Worm (Caenorhabditis elegans): ENCODE measurements around the gene tbc-16.

Gene tbc-16

DNA sequence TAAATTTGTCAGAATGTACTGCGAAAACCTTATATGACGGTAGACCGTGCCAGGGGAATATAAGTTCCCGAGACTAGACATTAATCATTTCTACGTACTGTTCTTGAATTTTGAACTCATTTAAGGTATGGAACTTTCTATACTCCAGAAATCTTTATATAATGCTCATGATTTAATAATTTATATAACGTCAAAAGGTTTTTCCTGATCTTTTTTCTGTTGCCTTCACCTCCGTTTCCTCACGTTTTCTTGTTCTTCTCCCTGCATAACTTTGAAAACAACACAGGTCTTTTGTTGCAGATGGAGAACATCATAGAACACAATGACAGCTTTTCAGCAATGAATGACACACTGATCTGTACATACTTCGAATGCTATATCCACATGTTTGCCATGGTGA, 33.7 kb downstream of the tbc-16 start, which contains the start of gene egl-6:
TSS of gene egl-6 (plus strand) at position 301 of the 400 bp plus-strand sequence.
- TF ChIP-seq hmg-4 (GFP tag; optimal IDR thresholded peaks at IDR 0.05) (no peak), pes-1 (GFP tag; IDR thresholded peaks at IDR 0.05) (no peak)

DNA sequence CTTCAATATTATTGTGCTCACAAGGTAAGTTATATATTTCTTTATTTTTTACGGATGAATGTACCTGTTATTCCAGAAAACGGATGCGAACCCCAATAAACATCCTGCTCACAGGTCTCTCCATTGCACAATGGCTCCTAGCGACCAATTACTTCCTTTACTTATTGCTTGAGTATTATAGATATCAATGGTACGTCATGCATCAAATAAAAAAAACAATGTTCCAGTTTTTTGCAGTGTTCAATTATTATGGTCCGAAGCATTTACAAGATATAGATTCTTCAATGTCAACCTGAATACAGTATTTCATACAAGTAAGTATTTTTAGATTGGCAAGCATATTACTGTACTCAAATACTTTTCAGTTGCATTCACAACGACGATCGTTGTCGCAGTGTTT, 35.8 kb downstream of the tbc-16 start:
- TF ChIP-seq tbx-37 (GFP tag; conservative IDR thresholded peaks at IDR 0.05) (no peak), ceh-13 (GFP tag; optimal IDR thresholded peaks at IDR 0.05) (no peak), F13C5.2 (tag; optimal IDR thresholded peaks at IDR 0.05) (no peak), scrt-1 (GFP tag; IDR thresholded peaks at IDR 0.05) (no peak), aly-1 (tag; optimal IDR thresholded peaks at IDR 0.05) (no peak), tbx-11 (GFP tag; IDR thresholded peaks at IDR 0.05) (no peak), ceh-36 (tag; optimal IDR thresholded peaks at IDR 0.05) (no peak), flt-1 (GFP tag; IDR thresholded peaks at IDR 0.05) (no peak), hnd-1 (tag; optimal IDR thresholded peaks at IDR 0.05) (no peak), hmg-4 (GFP tag; optimal IDR thresholded peaks at IDR 0.05) (no peak), B0310.2 (tag; optimal IDR thresholded peaks at IDR 0.05) (no peak), ama-1 (optimal IDR thresholded peaks at IDR 0.05) (no peak), pes-1 (GFP tag; IDR thresholded peaks at IDR 0.05) (no peak), tra-4 (tag; optimal IDR thresholded peaks at IDR 0.05) (no peak), ets-7 (tag; optimal IDR thresholded peaks at IDR 0.05) (no peak)

DNA sequence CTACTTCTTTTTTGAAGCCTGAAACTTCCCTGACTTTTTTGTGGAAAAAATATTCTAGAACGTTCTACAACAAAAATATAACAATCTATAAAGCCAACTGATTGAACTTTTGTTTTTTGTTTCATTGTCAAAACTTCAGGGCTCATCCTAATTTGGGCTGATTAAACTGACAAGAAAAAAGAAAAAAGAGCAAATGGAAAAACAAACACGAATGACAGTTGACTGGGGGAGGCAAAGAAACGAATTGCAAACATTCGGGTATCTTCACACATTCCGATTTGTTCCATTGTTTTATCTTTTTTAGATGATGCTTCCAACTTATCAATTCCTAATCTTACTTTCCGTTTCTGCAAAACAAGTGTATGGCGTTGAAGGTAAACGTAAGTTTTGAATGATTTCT, 38.3 kb downstream of the tbc-16 start, which contains the start of gene C46F4.3:
TSS of gene C46F4.3 (plus strand) at position 301 of the 400 bp plus-strand sequence.
- TF ChIP-seq tbx-37 (GFP tag; conservative IDR thresholded peaks at IDR 0.05) (no peak), aly-1 (tag; optimal IDR thresholded peaks at IDR 0.05) (no peak), sea-1 (GFP tag; conservative IDR thresholded peaks at IDR 0.05) (no peak), hmg-4 (GFP tag; optimal IDR thresholded peaks at IDR 0.05) (no peak), ets-7 (tag; optimal IDR thresholded peaks at IDR 0.05) (no peak), tra-4 (tag; optimal IDR thresholded peaks at IDR 0.05) (no peak), ama-1 (optimal IDR thresholded peaks at IDR 0.05) (no peak), ceh-36 (tag; optimal IDR thresholded peaks at IDR 0.05) (no peak), scrt-1 (GFP tag; IDR thresholded peaks at IDR 0.05) (no peak), hnd-1 (tag; optimal IDR thresholded peaks at IDR 0.05) (no peak), B0310.2 (tag; optimal IDR thresholded peaks at IDR 0.05) (no peak), F13C5.2 (tag; optimal IDR thresholded peaks at IDR 0.05) (no peak), pes-1 (GFP tag; IDR thresholded peaks at IDR 0.05) (no peak), flt-1 (GFP tag; IDR thresholded peaks at IDR 0.05) (no peak)

DNA sequence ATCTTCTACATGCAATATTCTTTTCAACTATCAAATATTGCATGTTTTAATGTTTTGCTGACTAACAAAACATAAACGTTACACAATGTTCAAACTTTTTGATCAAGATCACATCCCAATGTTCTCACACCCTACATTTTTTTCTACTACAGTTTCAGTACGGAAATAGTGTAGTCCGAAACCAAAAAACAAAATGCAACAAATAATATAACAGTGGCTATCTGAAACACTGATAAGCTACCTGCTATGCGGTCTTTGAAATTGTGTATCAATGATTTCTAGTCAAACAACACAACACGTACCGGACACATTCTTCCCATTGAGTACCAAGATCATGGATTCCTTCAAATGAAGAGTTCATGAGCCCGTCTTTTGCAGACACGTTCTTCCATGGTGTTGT, 44.2 kb downstream of the tbc-16 start:
- TF ChIP-seq scrt-1 (GFP tag; IDR thresholded peaks at IDR 0.05) (no peak), hnd-1 (tag; optimal IDR thresholded peaks at IDR 0.05) (no peak)

DNA sequence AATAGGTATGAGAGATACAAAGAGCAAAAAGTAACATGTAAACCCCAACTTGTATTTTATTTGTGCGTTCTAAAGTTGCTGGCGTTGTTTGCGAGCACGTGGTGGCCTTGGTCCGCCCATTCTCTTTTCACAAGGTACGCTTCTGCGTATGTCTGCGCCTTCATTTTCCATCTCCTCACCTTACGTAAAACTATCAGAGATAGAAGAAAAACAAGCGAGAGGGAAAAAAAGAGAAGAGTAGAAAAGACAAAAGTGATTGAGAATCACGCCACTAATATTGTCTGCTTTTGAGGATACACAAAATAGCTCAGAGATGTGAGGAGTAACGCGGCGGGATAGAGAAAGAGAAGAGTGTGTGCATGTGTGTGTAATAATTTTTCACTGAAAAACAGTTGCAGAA, 45.0 kb downstream of the tbc-16 start:
- TF ChIP-seq scrt-1 (GFP tag; IDR thresholded peaks at IDR 0.05) (no peak), tbx-11 (GFP tag; IDR thresholded peaks at IDR 0.05) (no peak), hmbx-1 (tag; optimal IDR thresholded peaks at IDR 0.05) (no peak), tra-4 (tag; optimal IDR thresholded peaks at IDR 0.05) (no peak), tbx-37 (GFP tag; conservative IDR thresholded peaks at IDR 0.05) (no peak)

DNA sequence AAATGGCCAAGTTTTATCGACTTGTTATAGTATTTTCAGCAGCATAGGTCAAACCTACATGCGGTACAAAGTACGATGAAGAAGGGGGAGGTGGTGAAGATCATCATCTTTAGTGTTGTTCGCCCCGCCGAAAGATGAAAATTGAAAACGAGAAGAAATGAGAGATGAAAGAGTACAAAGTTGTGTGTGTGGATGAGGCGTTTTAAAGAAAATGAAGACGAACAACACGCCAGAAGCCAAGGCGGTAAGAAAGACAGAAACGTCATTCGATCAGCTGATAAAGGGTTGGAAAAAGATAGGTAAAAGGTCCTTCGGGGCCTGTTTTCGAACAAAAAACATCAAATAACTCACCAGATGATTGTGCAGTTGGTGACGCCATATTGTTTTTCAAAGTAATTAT, 46.8 kb downstream of the tbc-16 start:
- TF ChIP-seq pes-1 (GFP tag; IDR thresholded peaks at IDR 0.05), result no peak
- no peak for TF ChIP-seq aly-1 (tag; optimal IDR thresholded peaks at IDR 0.05)
- no peak for TF ChIP-seq tbx-37 (GFP tag; conservative IDR thresholded peaks at IDR 0.05)
- TF ChIP-seq scrt-1 (GFP tag; IDR thresholded peaks at IDR 0.05), result no peak
- TF ChIP-seq B0310.2 (tag; optimal IDR thresholded peaks at IDR 0.05), result no peak
- no peak for TF ChIP-seq tra-4 (tag; optimal IDR thresholded peaks at IDR 0.05)
- TF ChIP-seq F13C5.2 (tag; optimal IDR thresholded peaks at IDR 0.05), result no peak
- no peak for TF ChIP-seq ama-1 (optimal IDR thresholded peaks at IDR 0.05)
- no peak for TF ChIP-seq ets-7 (tag; optimal IDR thresholded peaks at IDR 0.05)
- no peak for TF ChIP-seq tbx-11 (GFP tag; IDR thresholded peaks at IDR 0.05)
- TF ChIP-seq hmbx-1 (tag; optimal IDR thresholded peaks at IDR 0.05), result no peak

DNA sequence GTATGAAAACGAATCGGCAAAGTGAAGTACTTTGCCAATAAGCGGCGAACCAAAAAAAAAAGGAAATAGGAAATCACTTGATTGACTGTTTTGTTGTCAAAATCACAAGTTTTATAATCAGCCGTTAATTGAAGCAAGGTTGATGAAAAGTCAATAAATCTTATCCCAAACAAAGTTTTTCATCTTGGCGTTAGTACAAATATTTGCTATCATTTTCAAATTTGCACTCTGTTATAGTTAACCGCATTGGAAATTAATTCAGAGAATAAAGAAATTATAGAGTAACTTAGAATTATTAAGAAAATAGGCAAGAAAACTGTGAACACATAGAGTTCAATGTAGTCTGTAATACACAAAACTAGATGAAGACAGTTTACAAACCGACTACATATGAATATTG, 47.4 kb downstream of the tbc-16 start, which contains the start of gene acs-17:
TSS of gene acs-17 (minus strand) at position 23 of the 400 bp plus-strand sequence.
- TF ChIP-seq tbx-37 (GFP tag; conservative IDR thresholded peaks at IDR 0.05) (no peak), hmbx-1 (tag; optimal IDR thresholded peaks at IDR 0.05) (no peak), sea-1 (GFP tag; conservative IDR thresholded peaks at IDR 0.05) (no peak), B0310.2 (tag; optimal IDR thresholded peaks at IDR 0.05) (no peak)

DNA sequence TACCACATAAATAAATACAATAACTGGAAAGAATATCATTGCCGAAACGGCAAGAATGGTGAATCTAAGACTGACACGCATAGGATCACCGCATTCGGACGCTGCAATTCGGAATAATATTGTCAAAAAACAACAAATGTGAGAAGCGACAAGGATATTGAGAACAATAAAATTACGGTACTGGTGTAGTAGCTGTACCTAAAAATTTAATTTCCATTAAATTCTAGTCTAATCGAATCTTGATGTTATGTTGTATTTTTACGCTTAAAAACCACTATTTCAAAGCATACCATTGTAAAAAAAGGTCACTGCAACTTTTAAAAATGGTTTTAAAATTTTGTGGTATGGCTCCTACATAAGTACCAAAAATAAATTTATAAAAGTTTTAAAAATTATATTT, 51.6 kb downstream of the tbc-16 start, which contains the start of gene mig-23:
TSS of gene mig-23 (minus strand) at position 101 of the 400 bp plus-strand sequence.
- TF ChIP-seq hnd-1 (tag; optimal IDR thresholded peaks at IDR 0.05) (no peak), hmg-4 (GFP tag; optimal IDR thresholded peaks at IDR 0.05) (no peak), ets-7 (tag; optimal IDR thresholded peaks at IDR 0.05) (no peak), F13C5.2 (tag; optimal IDR thresholded peaks at IDR 0.05) (no peak), ceh-13 (GFP tag; optimal IDR thresholded peaks at IDR 0.05) (no peak), tbx-37 (GFP tag; conservative IDR thresholded peaks at IDR 0.05) (no peak), tra-4 (tag; optimal IDR thresholded peaks at IDR 0.05) (no peak), flt-1 (GFP tag; IDR thresholded peaks at IDR 0.05) (no peak), hmbx-1 (tag; optimal IDR thresholded peaks at IDR 0.05) (no peak), ceh-36 (tag; optimal IDR thresholded peaks at IDR 0.05) (no peak), ama-1 (optimal IDR thresholded peaks at IDR 0.05) (no peak), sea-1 (GFP tag; conservative IDR thresholded peaks at IDR 0.05) (no peak), aly-1 (tag; optimal IDR thresholded peaks at IDR 0.05) (no peak), pes-1 (GFP tag; IDR thresholded peaks at IDR 0.05) (no peak), tbx-11 (GFP tag; IDR thresholded peaks at IDR 0.05) (no peak)

All from whole organism, early embryonic.